Worm (Caenorhabditis elegans): ENCODE results near the gene cyp-33E2.
A peak's percentile ranks its signal among the peaks of the same experiment; 100 is the strongest.

Gene cyp-33E2

DNA sequence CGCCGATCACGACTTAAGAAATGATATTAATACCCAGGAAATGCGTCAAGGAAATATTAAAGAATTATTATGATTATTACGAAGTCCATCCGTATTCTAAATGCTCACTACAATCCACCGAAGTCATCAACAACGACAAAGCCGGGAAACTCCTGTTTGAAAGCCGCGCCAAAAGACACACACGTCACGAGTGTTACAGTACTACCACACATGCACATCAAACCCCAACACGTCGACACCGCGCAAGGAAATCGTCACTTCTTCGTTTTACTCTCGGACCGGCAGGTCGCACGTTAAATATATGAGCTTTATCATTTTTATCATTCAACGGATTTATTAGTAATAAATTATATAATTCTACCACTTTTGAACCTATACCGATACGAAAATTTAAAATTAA is 4.7 kb upstream of the cyp-33E2 start:
- TF ChIP-seq snpc-1.2 (GFP tag; IDR thresholded peaks at IDR 0.05): 0 out of 2 replicates have a peak, but pooled peaks have one; percentile 15

DNA sequence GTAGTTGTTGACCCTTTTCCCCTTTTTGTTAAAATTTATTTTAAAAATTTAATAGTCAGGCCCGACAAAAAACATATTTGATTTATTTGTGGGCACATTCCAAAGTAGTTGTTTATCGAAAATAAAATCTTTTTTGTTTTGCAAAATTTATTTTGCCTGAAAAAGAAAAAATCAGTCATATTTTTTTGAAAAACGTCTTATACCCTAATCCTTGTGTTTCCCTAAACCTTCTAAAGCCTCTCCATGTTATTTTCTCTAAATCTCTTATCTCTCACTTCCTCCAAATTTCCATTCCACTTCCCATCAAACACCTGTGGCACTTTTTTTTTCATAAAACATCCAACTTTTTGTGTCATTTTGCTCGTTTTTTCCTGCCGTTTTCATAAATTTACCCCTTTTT is 3.9 kb upstream of the cyp-33E2 start:
- TF ChIP-seq T26A8.4 (GFP tag; IDR thresholded peaks at IDR 0.05): no peak
- TF ChIP-seq lsy-2 (tag; optimal IDR thresholded peaks at IDR 0.05): no peak
- TF ChIP-seq F49E8.2 (tag; optimal IDR thresholded peaks at IDR 0.05; ENCODE audit: borderline replicate concordance): no peak
- TF ChIP-seq vab-7 (GFP tag; IDR thresholded peaks at IDR 0.05): no peak
- TF ChIP-seq ceh-20 (GFP tag; IDR thresholded peaks at IDR 0.05): no peak
- TF ChIP-seq snpc-1.2 (GFP tag; IDR thresholded peaks at IDR 0.05): no peak
- TF ChIP-seq ztf-11 (tag; optimal IDR thresholded peaks at IDR 0.05): no peak
- TF ChIP-seq zag-1 (tag; optimal IDR thresholded peaks at IDR 0.05): no peak
- no peak for TF ChIP-seq hlh-11 (tag; optimal IDR thresholded peaks at IDR 0.05)
- TF ChIP-seq dmd-8 (GFP tag; IDR thresholded peaks at IDR 0.05): no peak
- no peak for TF ChIP-seq ZK337.2 (GFP tag; IDR thresholded peaks at IDR 0.05)

DNA sequence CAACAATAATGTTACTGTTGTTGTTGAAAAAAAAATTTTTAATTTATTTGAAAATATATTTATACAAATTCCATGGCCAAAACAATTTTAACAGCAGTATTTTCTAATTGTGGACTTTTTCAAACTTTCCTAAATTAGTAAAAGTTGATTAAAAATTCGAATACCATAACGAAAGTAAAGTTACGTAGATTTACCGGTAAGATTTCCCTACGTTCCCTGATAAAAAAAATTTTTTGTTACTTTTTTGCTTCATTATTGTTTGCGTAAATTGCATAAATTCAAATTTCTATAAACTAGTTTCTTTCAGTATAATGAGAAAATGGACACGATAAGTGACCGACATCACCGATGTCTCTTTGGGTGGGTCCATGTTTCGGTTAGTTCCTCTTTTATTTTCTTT is 3.2 kb upstream of the cyp-33E2 start, which contains the start of gene F42A9.6:
Gene F42A9.6, plus strand, starts transcription at position 301 of the 400 bp plus-strand sequence.
- TF ChIP-seq nhr-25 (tag; optimal IDR thresholded peaks at IDR 0.05; ENCODE audit: borderline replicate concordance, insufficient read depth): no peak
- TF ChIP-seq F44E2.7 (GFP tag; IDR thresholded peaks at IDR 0.05): no peak
- no peak for TF ChIP-seq hlh-30 (tag; optimal IDR thresholded peaks at IDR 0.05; ENCODE audit: insufficient read depth)
- no peak for TF ChIP-seq ceh-32 (tag; optimal IDR thresholded peaks at IDR 0.05; ENCODE audit: poor library complexity)
- no peak for TF ChIP-seq rbr-2 (tag; optimal IDR thresholded peaks at IDR 0.05)
- TF ChIP-seq madf-5 (GFP tag; IDR thresholded peaks at IDR 0.05): no peak
- TF ChIP-seq nhr-237 (tag; optimal IDR thresholded peaks at IDR 0.05): no peak
- TF ChIP-seq cey-2 (tag; optimal IDR thresholded peaks at IDR 0.05; ENCODE audit: borderline replicate concordance, insufficient read depth): no peak
- TF ChIP-seq duxl-1 (tag; optimal IDR thresholded peaks at IDR 0.05; ENCODE audit: poor library complexity): no peak
- TF ChIP-seq nhr-76 (tag; optimal IDR thresholded peaks at IDR 0.05): no peak
- no peak for TF ChIP-seq dpl-1 (GFP tag; optimal IDR thresholded peaks at IDR 0.05)
- TF ChIP-seq zfp-3 (GFP tag; conservative IDR thresholded peaks at IDR 0.05): no peak
- no peak for TF ChIP-seq egl-43 (GFP tag; IDR thresholded peaks at IDR 0.05)
- no peak for TF ChIP-seq Y75B8A.6 (GFP tag; IDR thresholded peaks at IDR 0.05)
- TF ChIP-seq T20F7.1 (GFP tag; optimal IDR thresholded peaks at IDR 0.05): no peak
- no peak for TF ChIP-seq madf-9 (GFP tag; conservative IDR thresholded peaks at IDR 0.05)
- TF ChIP-seq arid-1 (GFP tag; conservative IDR thresholded peaks at IDR 0.05): no peak

DNA sequence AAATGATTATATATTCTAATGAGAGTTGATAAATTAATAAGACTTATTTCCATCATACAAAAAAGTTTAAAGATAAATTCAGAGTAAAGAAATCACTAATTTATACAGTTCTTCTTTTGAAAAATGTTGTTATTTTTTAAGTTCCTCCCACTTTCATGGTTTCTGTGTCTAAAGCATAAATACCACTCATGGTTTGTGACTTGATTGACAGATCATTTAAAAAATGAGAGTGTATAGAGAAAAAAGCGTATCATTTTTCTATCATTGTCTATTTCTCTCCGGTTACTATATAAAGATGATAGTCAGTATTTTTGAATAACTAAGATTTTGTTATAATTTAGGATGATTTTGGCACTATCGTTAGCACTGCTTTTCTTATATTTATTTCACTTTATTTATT is 2.5 kb downstream of the cyp-33E2 start, which contains the start of gene cyp-33E3:
Gene cyp-33E3, plus strand, starts transcription at position 316 of the 400 bp plus-strand sequence.
- TF ChIP-seq duxl-1 (tag; optimal IDR thresholded peaks at IDR 0.05; ENCODE audit: poor library complexity) (no peak), hmg-1.1 (GFP tag; IDR thresholded peaks at IDR 0.05) (no peak), fkh-10 (GFP tag; optimal IDR thresholded peaks at IDR 0.05) (no peak), nhr-41 (GFP tag; IDR thresholded peaks at IDR 0.05) (no peak), gei-8 (GFP tag; optimal IDR thresholded peaks at IDR 0.05) (no peak), unc-62 (GFP tag; optimal IDR thresholded peaks at IDR 0.05 in 1 of 2) (no peak), unc-62 (tag; optimal IDR thresholded peaks at IDR 0.05) (no peak), T20F7.1 (GFP tag; optimal IDR thresholded peaks at IDR 0.05) (peak; percentile 34), daf-16 (GFP tag; optimal IDR thresholded peaks at IDR 0.05) (no peak), daf-16 (tag; optimal IDR thresholded peaks at IDR 0.05) (peak; percentile 41), nhr-28 (tag; optimal IDR thresholded peaks at IDR 0.05) (peak; percentile 90), F10B5.3 (tag; optimal IDR thresholded peaks at IDR 0.05) (no peak), dmd-6 (GFP tag; IDR thresholded peaks at IDR 0.05) (peak; percentile 45; the same call in 1 of the 2 replicates), hlh-11 (tag; optimal IDR thresholded peaks at IDR 0.05) (no peak), zfp-2 (tag; optimal IDR thresholded peaks at IDR 0.05) (no peak), unc-39 (tag; optimal IDR thresholded peaks at IDR 0.05) (no peak), dve-1 (tag; optimal IDR thresholded peaks at IDR 0.05; ENCODE audit: insufficient read depth) (peak; percentile 38), pqm-1 (tag; optimal IDR thresholded peaks at IDR 0.05) (peak; percentile 14), lir-3 (tag; optimal IDR thresholded peaks at IDR 0.05) (no peak), php-3 (GFP tag; IDR thresholded peaks at IDR 0.05) (no peak), hlh-30 (tag; optimal IDR thresholded peaks at IDR 0.05; ENCODE audit: insufficient read depth) (peak; percentile 18)

Measured in whole organism, L4 larva.